Worm (Caenorhabditis elegans) whole organism, late embryonic: ENCODE results near the gene col-43.

Experiments used
- C08G9.2 ChIP-seq: sonication (generic microtip); optimal IDR thresholded peaks from 2 replicates; lab custom pipeline; 2016; ENCODE audit warnings: mild to moderate bottlenecking, missing genetic modification characterization, moderate library complexity, missing compliant biosample characterization
- F13H6.1 ChIP-seq: sonication (generic microtip); optimal IDR thresholded peaks from 2 replicates; lab custom pipeline; 2016; ENCODE audit warnings: missing genetic modification characterization, missing compliant biosample characterization
- ceh-22 ChIP-seq: sonication (generic microtip); optimal IDR thresholded peaks from 2 replicates; lab custom pipeline; 2017; ENCODE audit warnings: missing biosample characterization, missing genetic modification characterization
- hlh-6 ChIP-seq: sonication (generic microtip); optimal IDR thresholded peaks from 2 replicates; lab custom pipeline; 2016; ENCODE audit warnings: missing genotype, missing genetic modification characterization, missing compliant biosample characterization
- npax-4 ChIP-seq: sonication (generic microtip); optimal IDR thresholded peaks from 2 replicates; lab custom pipeline; 2016; ENCODE audit warnings: missing genetic modification characterization, missing compliant biosample characterization
- pqm-1 ChIP-seq: sonication (generic microtip); optimal IDR thresholded peaks from 2 replicates; lab custom pipeline; 2016; ENCODE audit warnings: missing genetic modification characterization, missing compliant biosample characterization
- tbx-2 ChIP-seq: sonication (generic microtip); optimal IDR thresholded peaks from 2 replicates; lab custom pipeline; 2016; ENCODE audit warnings: missing genetic modification characterization, missing compliant biosample characterization
- unc-55 ChIP-seq: sonication (generic microtip); optimal IDR thresholded peaks from 2 replicates; lab custom pipeline; 2017; ENCODE audit warnings: missing biosample characterization, missing genetic modification reagents, missing genetic modification characterization

ce11 chrV:8062074-8062473, 11.4 kb upstream of the col-43 start, which contains the start of gene str-139:
- TF ChIP-seq hlh-6 (tag; lab: Kevin White, UChicago) (no peak), ceh-22 (tag; lab: Kevin White, UChicago) (no peak), tbx-2 (tag; lab: Kevin White, UChicago) (no peak), npax-4 (tag; lab: Kevin White, UChicago) (no peak), unc-55 (GFP tag; lab: Kevin White, UChicago) (no peak), F13H6.1 (no peak), pqm-1 (tag; lab: Kevin White, UChicago) (no peak), C08G9.2 (tag; lab: Kevin White, UChicago) (no peak)
